Fruit fly (Drosophila melanogaster): Measurements from ENCODE around the gene CG5906.

The CG5906 gene

DNA sequence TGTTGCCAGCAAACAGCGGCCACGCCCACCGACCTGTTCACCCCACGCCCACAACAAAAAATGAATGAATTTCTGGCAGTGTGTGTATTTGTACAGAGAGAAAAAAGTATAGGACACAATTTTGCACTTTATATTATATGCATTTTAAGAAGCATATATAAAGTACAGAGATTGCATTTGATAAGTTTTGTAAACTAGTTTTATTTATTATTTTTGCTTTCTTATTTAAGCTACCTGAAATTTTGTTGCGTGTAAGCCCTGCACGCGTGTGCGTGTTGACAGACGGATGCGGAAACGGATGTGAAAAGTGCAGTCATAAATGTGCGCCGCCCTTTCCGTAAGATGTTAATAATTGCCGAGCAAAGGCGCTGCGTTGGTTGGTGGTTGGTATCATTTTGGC, 25.7 kb upstream of the CG5906 start (continued):
- TF ChIP-seq CG1024 (GFP tag; IDR thresholded peaks at IDR 0.05) (peak; percentile 12; the same call in 1 of the 2 replicates), Sox100B (GFP tag; optimal IDR thresholded peaks at IDR 0.05) (peak; percentile 3), CG3065 (GFP tag; optimal IDR thresholded peaks at IDR 0.05) (no peak), ssp (GFP tag; IDR thresholded peaks at IDR 0.05) (0 out of 2 replicates have a peak, but pooled peaks have one; percentile 15), cwo (GFP tag; optimal IDR thresholded peaks at IDR 0.05) (peak; percentile 14), ranshi (GFP tag; IDR thresholded peaks at IDR 0.05) (peak; percentile 55; the same call in 1 of the 2 replicates), CG7839 (tag; optimal IDR thresholded peaks at IDR 0.05) (peak; percentile 21), Ets65A (GFP tag) (peak; percentile 60)

DNA sequence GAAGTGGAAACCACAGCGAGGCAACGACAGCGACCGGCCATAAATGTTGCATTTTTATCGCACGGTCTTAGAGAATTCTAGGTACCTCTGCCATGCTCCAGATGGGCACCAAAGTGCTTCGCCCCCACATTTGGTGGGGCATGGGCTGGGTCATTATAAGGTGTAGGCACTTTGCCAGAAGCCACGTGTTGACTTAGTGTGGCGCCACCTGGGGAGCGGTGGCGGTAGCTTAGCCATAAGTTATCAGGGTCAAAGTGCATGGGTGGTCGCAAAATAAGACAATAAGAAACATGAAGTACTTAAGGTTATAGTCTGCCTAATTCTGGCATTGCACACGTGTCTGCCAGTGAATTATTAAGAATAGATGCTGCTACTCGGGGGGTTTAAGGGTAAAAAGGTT, 21.7 kb upstream of the CG5906 start:
- TF ChIP-seq CTCF (GFP tag; optimal IDR thresholded peaks at IDR 0.05) (peak; percentile 85), NC2β (GFP tag; optimal IDR thresholded peaks at IDR 0.05) (no peak), trem (tag; optimal IDR thresholded peaks at IDR 0.05) (no peak), prd (optimal IDR thresholded peaks at IDR 0.05) (no peak), prd (GFP tag; IDR thresholded peaks at IDR 0.05) (peak; percentile 22; the same call in 1 of the 3 replicates), CG14965 (GFP tag; optimal IDR thresholded peaks at IDR 0.05; ENCODE audit: borderline replicate concordance) (peak; percentile 84), ci (GFP tag; IDR thresholded peaks at IDR 0.05) (0 out of 3 replicates have a peak, but pooled peaks have one; percentile 23), CG15073 (GFP tag; optimal IDR thresholded peaks at IDR 0.05) (no peak), grau (tag; optimal IDR thresholded peaks at IDR 0.05) (no peak), zfh1 (GFP tag; IDR thresholded peaks at IDR 0.05) (no peak), lov (optimal IDR thresholded peaks at IDR 0.05) (no peak), lov (GFP tag; IDR thresholded peaks at IDR 0.05) (0 out of 3 replicates have a peak, but pooled peaks have one; percentile 45)

DNA sequence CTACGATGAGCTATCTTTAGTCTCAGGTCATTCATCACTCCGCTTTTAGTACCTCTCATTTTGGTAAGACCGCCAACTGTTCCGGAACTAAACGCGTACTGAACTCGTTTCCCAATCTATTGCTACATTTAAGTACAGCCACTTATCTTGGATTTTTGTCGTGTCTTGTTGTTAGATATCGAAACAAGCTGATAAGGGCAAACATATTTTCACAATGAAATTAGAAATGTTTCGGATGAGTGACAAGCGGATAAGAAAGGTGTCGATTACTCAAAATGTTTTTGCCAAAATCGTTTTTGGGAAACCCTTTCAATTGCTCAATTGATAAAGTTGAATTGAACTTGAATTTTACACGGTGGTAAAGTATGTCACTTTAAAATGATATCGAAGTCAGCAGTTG, 17.8 kb upstream of the CG5906 start, which contains the start of gene CG5897:
Gene CG5897, minus strand, starts transcription at position 101 of the 400 bp plus-strand sequence.
- no peak for TF ChIP-seq CG1233 (GFP tag; optimal IDR thresholded peaks at IDR 0.05)
- TF ChIP-seq mirr (GFP tag; optimal IDR thresholded peaks at IDR 0.05): peak; percentile 46
- TF ChIP-seq Hr3 (GFP tag; optimal IDR thresholded peaks at IDR 0.05): no peak
- TF ChIP-seq CG11247 (GFP tag; IDR thresholded peaks at IDR 0.05): no peak
- no peak for TF ChIP-seq ash1 (GFP tag; optimal IDR thresholded peaks at IDR 0.05)
- TF ChIP-seq caup (GFP tag; optimal IDR thresholded peaks at IDR 0.05; ENCODE audit: severe bottlenecking): peak; percentile 56
- no peak for TF ChIP-seq lbe (GFP tag; optimal IDR thresholded peaks at IDR 0.05)
- TF ChIP-seq CG16813 (GFP tag; IDR thresholded peaks at IDR 0.05; ENCODE audit: partially characterized antibody): no peak
- TF ChIP-seq CG15479 (GFP tag; optimal IDR thresholded peaks at IDR 0.05): peak; percentile 16
- no peak for TF ChIP-seq CG32772 (GFP tag; IDR thresholded peaks at IDR 0.05)
- TF ChIP-seq CG3847 (GFP tag; IDR thresholded peaks at IDR 0.05): no peak
- TF ChIP-seq CG17802 (tag; optimal IDR thresholded peaks at IDR 0.05): no peak
- TF ChIP-seq schlank (tag; optimal IDR thresholded peaks at IDR 0.05): no peak
- TF ChIP-seq exex (tag; optimal IDR thresholded peaks at IDR 0.05): peak; percentile 20
- no peak for TF ChIP-seq CG1603 (tag; optimal IDR thresholded peaks at IDR 0.05)
- no peak for TF ChIP-seq pfk (GFP tag; optimal IDR thresholded peaks at IDR 0.05)
- TF ChIP-seq CG10431 (GFP tag; optimal IDR thresholded peaks at IDR 0.05): no peak
- TF ChIP-seq Blimp-1 (GFP tag; optimal IDR thresholded peaks at IDR 0.05): no peak
- no peak for TF ChIP-seq klu (GFP tag; IDR thresholded peaks at IDR 0.05)
- TF ChIP-seq CG7271 (tag; optimal IDR thresholded peaks at IDR 0.05): no peak
